Fruit fly (Drosophila melanogaster) whole organism, embryonic: ENCODE data around the gene CG15047.

Source experiments
- Bgb ChIP-seq: fragments of 200-800 bp; sonication (Bioruptor generic); IDR thresholded peaks from 2 replicates; pipeline ENCODE4 v1.3.6; 2022; ENCODE audit warnings: missing biosample characterization, missing genetic modification characterization; ENCODE audit not compliant: partially characterized antibody
- CG10267 ChIP-seq: fragments of 200-800 bp; sonication (Bioruptor generic); optimal IDR thresholded peaks from 2 replicates; lab custom pipeline; 2018; ENCODE audit warnings: missing biosample characterization, mild to moderate bottlenecking, missing genetic modification characterization, moderate library complexity
- CG10366 ChIP-seq: fragments of 200-800 bp; sonication (Bioruptor generic); IDR thresholded peaks from 2 replicates; pipeline ENCODE4 v1.3.6; 2022; ENCODE audit warnings: missing biosample characterization, missing genetic modification characterization
- CG11504 ChIP-seq: fragments of 200-800 bp; sonication (Bioruptor generic); optimal IDR thresholded peaks from 3 replicates; lab custom pipeline; 2019; ENCODE audit warnings: missing biosample characterization, mild to moderate bottlenecking, missing genetic modification characterization, moderate library complexity
- CG11695 ChIP-seq: fragments of 200-800 bp; sonication (Bioruptor generic); IDR thresholded peaks from 3 replicates; pipeline ENCODE4 v1.3.6; 2022; ENCODE audit warnings: missing biosample characterization, missing genetic modification characterization
- CG12071 ChIP-seq: fragments of 200-800 bp; sonication (Bioruptor generic); optimal IDR thresholded peaks from 3 replicates; lab custom pipeline; 2018; ENCODE audit warnings: missing biosample characterization, mild to moderate bottlenecking, missing genetic modification characterization
- CG12104 ChIP-seq: fragments of 200-800 bp; sonication (Bioruptor generic); optimal IDR thresholded peaks from 3 replicates; lab custom pipeline; 2016; ENCODE audit warnings: missing biosample characterization, missing genetic modification characterization
- CG13287 ChIP-seq: fragments of 200-800 bp; sonication (Bioruptor generic); IDR thresholded peaks from 2 replicates; pipeline ENCODE4 v1.3.6; 2022; ENCODE audit warnings: missing biosample characterization, missing genetic modification characterization; ENCODE audit not compliant: partially characterized antibody
- CG18476 ChIP-seq: fragments of 200-800 bp; sonication (Bioruptor generic); optimal IDR thresholded peaks from 2 replicates; lab custom pipeline; 2016; ENCODE audit warnings: missing biosample characterization, mild to moderate bottlenecking, missing genetic modification characterization
- CG18599 ChIP-seq: fragments of 200-800 bp; sonication (Bioruptor generic); optimal IDR thresholded peaks from 3 replicates; lab custom pipeline; 2017; ENCODE audit warnings: missing biosample characterization, missing genetic modification characterization, mild to moderate bottlenecking, moderate library complexity, missing genetic modification reagents
- CG2116 ChIP-seq: fragments of 200-800 bp; sonication (Bioruptor generic); optimal IDR thresholded peaks from 3 replicates; lab custom pipeline; 2018; ENCODE audit warnings: missing biosample characterization, mild to moderate bottlenecking, missing genetic modification characterization
- CG2120 ChIP-seq: fragments of 200-800 bp; sonication (Bioruptor generic); optimal IDR thresholded peaks from 3 replicates; lab custom pipeline; 2016; ENCODE audit warnings: missing biosample characterization, missing genetic modification characterization
- CG31441 ChIP-seq: fragments of 200-800 bp; sonication (Bioruptor generic); IDR thresholded peaks from 2 replicates; pipeline ENCODE4 v1.3.6; 2022; ENCODE audit warnings: missing biosample characterization, missing genetic modification characterization
- CG3281 ChIP-seq: fragments of 200-800 bp; sonication (Bioruptor generic); optimal IDR thresholded peaks from 3 replicates; lab custom pipeline; 2017; ENCODE audit warnings: missing biosample characterization, mild to moderate bottlenecking, missing genetic modification characterization
- CG7928 ChIP-seq: fragments of 200-800 bp; sonication (Bioruptor generic); optimal IDR thresholded peaks from 2 replicates; lab custom pipeline; 2017; ENCODE audit warnings: missing biosample characterization, mild to moderate bottlenecking, missing genetic modification characterization
- CkIIα-i1 ChIP-seq: fragments of 200-800 bp; sonication (Bioruptor generic); IDR thresholded peaks from 2 replicates; pipeline ENCODE4 v1.3.6; 2022; ENCODE audit warnings: missing biosample characterization, missing genetic modification characterization
- Deaf1 ChIP-seq: fragments of 200-800 bp; optimal IDR thresholded peaks from 3 replicates; lab custom pipeline; 2019; ENCODE audit warnings: missing biosample characterization, mild to moderate bottlenecking, missing genetic modification characterization, moderate library complexity
- Dref ChIP-seq: fragments of 200-800 bp; sonication (Bioruptor generic); IDR thresholded peaks from 2 replicates; pipeline ENCODE4 v1.3.6; 2022; ENCODE audit warnings: missing biosample characterization, missing genetic modification characterization
- Fer1 ChIP-seq: fragments of 200-800 bp; sonication (Bioruptor generic); optimal IDR thresholded peaks from 2 replicates; lab custom pipeline; 2017; ENCODE audit warnings: missing biosample characterization, mild to moderate bottlenecking, missing genetic modification characterization
- HmgZ ChIP-seq: fragments of 200-800 bp; sonication (Bioruptor generic); optimal IDR thresholded peaks from 2 replicates; lab custom pipeline; 2018; ENCODE audit warnings: missing biosample characterization, mild to moderate bottlenecking, missing genetic modification characterization
- Hr51 ChIP-seq, 2 experiments: fragments of 200-800 bp; sonication (Bioruptor generic); optimal IDR thresholded peaks; 2 replicates in 1 of 2; 3 replicates in 1 of 2; lab custom pipeline; 2016 to 2018; ENCODE audit warnings: missing biosample characterization in 2 of 2, missing genetic modification characterization in 2 of 2, mild to moderate bottlenecking in 1 of 2, moderate library complexity in 1 of 2
- MBD-R2 ChIP-seq: fragments of 200-800 bp; sonication (Bioruptor generic); IDR thresholded peaks from 2 replicates; pipeline ENCODE4 v1.3.6; 2022; ENCODE audit warnings: missing biosample characterization, missing genetic modification characterization
- Mad ChIP-seq: fragments of 200-800 bp; sonication (Bioruptor generic); optimal IDR thresholded peaks from 2 replicates; lab custom pipeline; 2016; ENCODE audit warnings: missing biosample characterization, missing genetic modification characterization
- Myb ChIP-seq: fragments of 200-800 bp; sonication (Bioruptor generic); optimal IDR thresholded peaks from 2 replicates; lab custom pipeline; 2016; ENCODE audit warnings: missing biosample characterization, missing genetic modification characterization
- NC2α ChIP-seq: fragments of 200-800 bp; sonication (Bioruptor generic); optimal IDR thresholded peaks from 2 replicates; lab custom pipeline; 2016; ENCODE audit warnings: missing biosample characterization, missing genetic modification characterization
- Nf-YB ChIP-seq: fragments of 200-800 bp; sonication (Bioruptor generic); optimal IDR thresholded peaks from 3 replicates; lab custom pipeline; 2019; ENCODE audit warnings: missing biosample characterization, mild to moderate bottlenecking, missing genetic modification characterization, moderate library complexity
- Oli ChIP-seq: fragments of 200-800 bp; sonication (Bioruptor generic); optimal IDR thresholded peaks from 2 replicates; lab custom pipeline; 2018; ENCODE audit warnings: missing biosample characterization, mild to moderate bottlenecking, missing genetic modification characterization, moderate library complexity
- Ptx1 ChIP-seq: fragments of 200-800 bp; sonication (Bioruptor generic); IDR thresholded peaks from 2 replicates; pipeline ENCODE4 v1.3.6; 2022; ENCODE audit warnings: missing biosample characterization, missing genetic modification characterization
- Sox102F ChIP-seq: fragments of 200-800 bp; sonication (Bioruptor generic); optimal IDR thresholded peaks from 2 replicates; lab custom pipeline; 2018; ENCODE audit warnings: missing biosample characterization, mild to moderate bottlenecking, missing genetic modification characterization, moderate library complexity
- Xrp1 ChIP-seq: fragments of 200-800 bp; sonication (Bioruptor generic); IDR thresholded peaks from 2 replicates; pipeline ENCODE4 v1.3.6; 2022; ENCODE audit warnings: missing biosample characterization, missing genetic modification characterization
- ci ChIP-seq: fragments of 200-800 bp; sonication (Bioruptor generic); IDR thresholded peaks from 3 replicates; pipeline ENCODE4 v1.3.6; 2022; ENCODE audit warnings: missing biosample characterization, missing genetic modification characterization
- crol ChIP-seq: fragments of 200-800 bp; sonication (Bioruptor generic); IDR thresholded peaks from 2 replicates; pipeline ENCODE4 v1.3.6; 2022; ENCODE audit warnings: missing biosample characterization, missing genetic modification characterization
- crp ChIP-seq, 2 experiments: fragments of 200-800 bp; sonication (Bioruptor generic); optimal IDR thresholded peaks; 2 replicates in 1 of 2; 3 replicates in 1 of 2; lab custom pipeline; 2017; ENCODE audit warnings: missing biosample characterization in 2 of 2, missing genetic modification characterization in 2 of 2, mild to moderate bottlenecking in 1 of 2, moderate library complexity in 1 of 2
- ems ChIP-seq: fragments of 200-800 bp; sonication (Bioruptor generic); optimal IDR thresholded peaks from 3 replicates; lab custom pipeline; 2016; ENCODE audit warnings: missing biosample characterization, missing genetic modification characterization
- gcm ChIP-seq: fragments of 200-800 bp; sonication (Bioruptor generic); optimal IDR thresholded peaks from 2 replicates; lab custom pipeline; 2019; ENCODE audit warnings: missing biosample characterization, mild to moderate bottlenecking, missing genetic modification characterization, moderate library complexity
- gem ChIP-seq: fragments of 200-800 bp; sonication (Bioruptor generic); optimal IDR thresholded peaks from 2 replicates; lab custom pipeline; 2019; ENCODE audit warnings: missing biosample characterization, mild to moderate bottlenecking, missing genetic modification characterization, moderate library complexity
- ind ChIP-seq: fragments of 200-800 bp; sonication (Bioruptor generic); optimal IDR thresholded peaks from 3 replicates; lab custom pipeline; 2016; ENCODE audit warnings: missing biosample characterization, missing genetic modification characterization
- lbe ChIP-seq: fragments of 200-800 bp; sonication (Bioruptor generic); optimal IDR thresholded peaks from 2 replicates; lab custom pipeline; 2016; ENCODE audit warnings: missing biosample characterization, mild to moderate bottlenecking, missing genetic modification characterization
- mirr ChIP-seq: fragments of 200-800 bp; sonication (Bioruptor generic); optimal IDR thresholded peaks from 3 replicates; lab custom pipeline; 2018; ENCODE audit warnings: missing biosample characterization, mild to moderate bottlenecking, missing genetic modification characterization
- mld ChIP-seq: fragments of 200-800 bp; sonication (Bioruptor generic); IDR thresholded peaks from 3 replicates; pipeline ENCODE4 v1.3.6; 2022; ENCODE audit warnings: missing biosample characterization, missing genetic modification characterization; ENCODE audit not compliant: partially characterized antibody
- nau ChIP-seq: fragments of 200-800 bp; sonication (Bioruptor generic); optimal IDR thresholded peaks from 3 replicates; lab custom pipeline; 2017; ENCODE audit warnings: missing biosample characterization, mild to moderate bottlenecking, missing genetic modification characterization, missing genetic modification reagents
- phol ChIP-seq: fragments of 200-800 bp; sonication (Bioruptor generic); optimal IDR thresholded peaks from 3 replicates; lab custom pipeline; 2018; ENCODE audit warnings: missing biosample characterization, mild to moderate bottlenecking, missing genetic modification characterization, moderate library complexity
- pzg ChIP-seq: fragments of 200-800 bp; sonication (Bioruptor generic); optimal IDR thresholded peaks from 3 replicates; lab custom pipeline; 2018; ENCODE audit warnings: missing biosample characterization, mild to moderate bottlenecking, missing genetic modification characterization, moderate library complexity
- sens ChIP-seq: fragments of 200-800 bp; sonication (Bioruptor generic); peaks from one replicate; lab custom pipeline; 2016; ENCODE audit warnings: missing biosample characterization, missing genetic modification characterization
- trh ChIP-seq: fragments of 200-800 bp; sonication (Bioruptor generic); optimal IDR thresholded peaks from 2 replicates; lab custom pipeline; 2016; ENCODE audit warnings: missing biosample characterization, missing genetic modification characterization
- unc-4 ChIP-seq: fragments of 200-800 bp; sonication (Bioruptor generic); IDR thresholded peaks from 2 replicates; pipeline ENCODE4 v1.3.6; 2022; ENCODE audit warnings: missing biosample characterization, missing genetic modification characterization; ENCODE audit not compliant: partially characterized antibody
- vvl ChIP-seq: fragments of 200-800 bp; sonication (Bioruptor generic); IDR thresholded peaks from 2 replicates; pipeline ENCODE4 v1.3.6; 2022; ENCODE audit warnings: missing biosample characterization, missing genetic modification characterization
- zf30C ChIP-seq: fragments of 200-800 bp; sonication (Bioruptor generic); optimal IDR thresholded peaks from 3 replicates; lab custom pipeline; 2018; ENCODE audit warnings: missing biosample characterization, mild to moderate bottlenecking, missing genetic modification characterization

The CG15047 gene

DNA sequence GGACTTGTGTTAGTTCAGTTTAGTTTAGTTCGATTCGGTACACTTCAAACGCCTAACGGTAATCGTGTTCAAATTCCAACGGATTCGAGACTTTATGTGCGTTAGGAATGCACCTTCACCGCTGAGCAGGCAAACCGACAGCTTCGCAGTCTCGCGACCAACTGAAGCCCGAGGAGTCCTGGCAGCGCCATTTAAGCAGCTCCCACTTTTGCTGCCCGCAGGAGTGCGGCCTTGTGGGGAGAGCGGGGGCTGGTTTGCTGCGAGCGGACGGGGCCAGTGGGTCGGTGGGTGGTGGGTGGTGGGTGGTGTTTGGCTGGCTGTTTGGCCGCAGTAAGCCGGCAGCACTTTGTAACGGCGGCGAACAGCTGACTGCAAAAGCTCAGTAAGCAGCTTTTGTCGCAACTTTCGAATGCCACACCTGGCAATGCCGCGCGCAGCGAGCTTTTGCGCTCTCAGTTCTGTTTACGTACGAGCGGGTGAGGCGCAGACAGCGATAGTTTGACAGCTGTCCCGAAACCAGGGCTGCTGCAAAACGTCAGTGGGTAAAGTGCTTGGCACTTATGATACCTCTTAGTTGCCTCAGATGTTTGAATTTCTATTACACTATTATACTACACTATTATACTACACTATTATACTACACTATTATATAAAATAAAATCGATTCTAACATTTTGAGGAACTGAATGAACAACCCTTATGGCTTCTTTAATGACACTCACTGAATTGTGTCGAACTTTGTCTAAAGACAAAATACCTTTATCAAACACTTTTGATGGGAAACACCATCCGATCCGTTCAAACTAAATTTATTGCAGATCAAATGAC is 49.0 kb upstream of the CG15047 start, which contains the start of gene CG32547 (continued):
- TF ChIP-seq ci (GFP tag; lab: Robert Waterston, UW) = 0 out of 3 replicates have a peak, but pooled peaks have one; percentile 34
- peak; percentile 90 for TF ChIP-seq CG7928 (GFP tag; lab: Kevin White, UChicago)
- TF ChIP-seq Ptx1 (GFP tag; lab: Robert Waterston, UW) = 0 out of 2 replicates have a peak, but pooled peaks have one; percentile 9
- TF ChIP-seq crol (GFP tag; lab: Robert Waterston, UW) = peak; percentile 67
- TF ChIP-seq Bgb = 0 out of 2 replicates have a peak, but pooled peaks have one; percentile 17
- peak; percentile 11 for TF ChIP-seq CG18599
- TF ChIP-seq gcm (GFP tag; lab: Kevin White, UChicago) = no peak
- TF ChIP-seq CG11504 (tag; lab: Kevin White, UChicago) = peak; percentile 21
- TF ChIP-seq sens (GFP tag; lab: Kevin White, UChicago) = peak; percentile 73
- TF ChIP-seq CG3281 (GFP tag; lab: Kevin White, UChicago) = peak; percentile 10
- TF ChIP-seq CG13287 (GFP tag; lab: Robert Waterston, UW) = peak; percentile 45; the same call in 1 of the 2 replicates
- TF ChIP-seq CG18476 = no peak
- peak; percentile 36; the same call in 1 of the 2 replicates for TF ChIP-seq Xrp1
- TF ChIP-seq lbe (GFP tag; lab: Kevin White, UChicago) = peak; percentile 4
- TF ChIP-seq Fer1 = peak; percentile 51
- no peak for TF ChIP-seq trh (GFP tag; lab: Kevin White, UChicago)
- peak; percentile 7 for TF ChIP-seq Sox102F
- peak in 1 of 2 experiments; percentile 78 for TF ChIP-seq crp (GFP tag; optimal IDR thresholded peaks at IDR 0.05; lab: Kevin White, UChicago)
- TF ChIP-seq ind (GFP tag; lab: Kevin White, UChicago) = peak; percentile 16
- no peak for TF ChIP-seq NC2α (GFP tag; lab: Kevin White, UChicago)
- peak; percentile 19 for TF ChIP-seq CG12071 (GFP tag; lab: Kevin White, UChicago)
- peak; percentile 40 for TF ChIP-seq MBD-R2 (GFP tag; lab: Robert Waterston, UW)
- TF ChIP-seq CG12104 = no peak
- no peak for TF ChIP-seq CG10366
- TF ChIP-seq mld (GFP tag; lab: Robert Waterston, UW) = no peak
- TF ChIP-seq phol (tag; lab: Kevin White, UChicago) = no peak
- no peak for TF ChIP-seq Myb (GFP tag; lab: Kevin White, UChicago)
- peak; percentile 17; the same call in 1 of the 2 replicates for TF ChIP-seq Dref (GFP tag; lab: Robert Waterston, UW)
- TF ChIP-seq Mad (GFP tag; lab: Kevin White, UChicago) = no peak
- no peak for TF ChIP-seq CG2116
- TF ChIP-seq ems (GFP tag; lab: Kevin White, UChicago) = no peak
- peak; percentile 16; the same call in 1 of the 2 replicates for TF ChIP-seq CG31441
- TF ChIP-seq unc-4 = peak; percentile 33; the same call in 1 of the 2 replicates
- peak; percentile 41 for TF ChIP-seq pzg (GFP tag; lab: Kevin White, UChicago)
- TF ChIP-seq CG11695 = no peak
- TF ChIP-seq Hr51 (GFP tag; optimal IDR thresholded peaks at IDR 0.05; lab: Kevin White, UChicago) = peak in 1 of 2 experiments; percentile 17
- TF ChIP-seq zf30C (GFP tag; lab: Kevin White, UChicago) = no peak
- TF ChIP-seq CG10267 = peak; percentile 5
- peak; percentile 66 for TF ChIP-seq Deaf1 (tag; lab: Kevin White, UChicago)
- TF ChIP-seq nau (GFP tag; lab: Kevin White, UChicago) = peak; percentile 3
- no peak for TF ChIP-seq CkIIα-i1 (GFP tag; lab: Robert Waterston, UW)
- peak; percentile 5 for TF ChIP-seq CG2120
- TF ChIP-seq HmgZ (tag; lab: Kevin White, UChicago) = no peak
- TF ChIP-seq Nf-YB (GFP tag; lab: Kevin White, UChicago) = no peak
- peak; percentile 34 for TF ChIP-seq gem (tag; lab: Kevin White, UChicago)
- TF ChIP-seq mirr (GFP tag; lab: Kevin White, UChicago) = no peak
- TF ChIP-seq vvl = peak; percentile 56
- TF ChIP-seq Oli (tag; lab: Kevin White, UChicago) = no peak
